Fruit fly (Drosophila melanogaster): Measurements from ENCODE around the gene Gr64d.

DNA sequence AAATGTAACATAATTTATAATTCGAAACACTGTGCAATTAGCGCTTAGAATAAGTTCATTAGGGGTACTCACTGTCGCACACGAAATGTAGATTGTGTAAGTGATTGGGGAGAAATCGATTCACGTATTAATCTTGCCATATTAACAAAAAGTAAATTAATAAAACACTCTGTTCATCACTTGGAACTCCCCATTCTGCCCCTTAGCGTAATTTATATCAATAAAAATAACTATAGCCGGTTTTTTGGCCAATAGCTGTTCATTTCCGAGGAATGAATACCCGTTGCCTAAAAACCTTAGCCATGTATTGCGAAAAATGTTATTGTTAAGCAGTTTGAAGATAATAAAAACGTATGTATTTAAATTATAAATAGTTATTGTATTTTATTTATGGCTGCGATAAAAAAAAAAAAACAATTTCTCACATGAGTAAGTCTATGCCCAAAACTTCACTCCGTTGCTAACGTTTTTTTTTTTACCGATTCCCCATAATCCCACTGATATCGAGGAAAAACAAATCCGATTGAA lies 27.5 kb downstream of the Gr64d start, which contains the start of gene Ugt305A1:
- TF ChIP-seq fru (GFP tag; optimal IDR thresholded peaks at IDR 0.05) (peak; percentile 14), h (GFP tag; optimal IDR thresholded peaks at IDR 0.05) (no peak), pan (optimal IDR thresholded peaks at IDR 0.05) (no peak), sv (GFP tag; optimal IDR thresholded peaks at IDR 0.05) (no peak), woc (GFP tag; optimal IDR thresholded peaks at IDR 0.05) (no peak), Hr83 (GFP tag; optimal IDR thresholded peaks at IDR 0.05; ENCODE audit: poor library complexity, severe bottlenecking) (no peak), psq (GFP tag; optimal IDR thresholded peaks at IDR 0.05) (no peak), lola (GFP tag; optimal IDR thresholded peaks at IDR 0.05) (no peak), Hnf4 (GFP tag; optimal IDR thresholded peaks at IDR 0.05) (no peak), Vsx2 (GFP tag; optimal IDR thresholded peaks at IDR 0.05; ENCODE audit: partially characterized antibody) (no peak), usp (GFP tag; optimal IDR thresholded peaks at IDR 0.05) (no peak), Jra (GFP tag; optimal IDR thresholded peaks at IDR 0.05) (no peak), N (GFP tag; optimal IDR thresholded peaks at IDR 0.05) (no peak)

Data from whole organism, wandering third instar larva.